Worm (Caenorhabditis elegans) whole organism, L4 larva: ENCODE results near the gene mlc-4.

Experiments
- F26F4.8 ChIP-seq: fragments of 200-800 bp; sonication (Bioruptor generic); conservative IDR thresholded peaks from 2 replicates; pipeline ENCODE4 v1.3.6; 2022; ENCODE audit warnings: missing genetic modification characterization, missing compliant biosample characterization
- F49E8.2 ChIP-seq: sonication (generic microtip); optimal IDR thresholded peaks from 2 replicates; lab custom pipeline; 2016; ENCODE audit warnings: missing compliant biosample characterization, mild to moderate bottlenecking, missing genetic modification characterization, borderline replicate concordance
- R02D3.7 ChIP-seq: fragments of 150-350 bp; sonication (generic microtip); optimal IDR thresholded peaks from 3 replicates; lab custom pipeline; 2014; ENCODE audit warnings: missing biosample characterization, missing genetic modification characterization
- T26A8.4 ChIP-seq: fragments of 200-800 bp; sonication (Bioruptor generic); IDR thresholded peaks from 2 replicates; pipeline ENCODE4 v1.3.6; 2022; ENCODE audit warnings: missing genetic modification characterization, missing compliant biosample characterization
- Y75B8A.6 ChIP-seq: fragments of 200-800 bp; sonication (Bioruptor generic); IDR thresholded peaks from 2 replicates; pipeline ENCODE4 v1.3.6; 2022; ENCODE audit warnings: missing genetic modification reagents, missing genetic modification characterization, missing compliant biosample characterization
- aha-1 ChIP-seq: fragments of 150-350 bp; peaks from one replicate; lab custom pipeline; 2014; ENCODE audit warnings: missing biosample characterization, missing genetic modification characterization
- aly-2 ChIP-seq: sonication (generic microtip); optimal IDR thresholded peaks from 2 replicates; lab custom pipeline; 2018; ENCODE audit warnings: missing biosample characterization, missing genetic modification characterization
- ama-1 ChIP-seq: fragments of 150-350 bp; optimal IDR thresholded peaks from 2 replicates; lab custom pipeline; 2014; ENCODE audit warnings: inconsistent platforms, mixed read lengths
- ceh-20 ChIP-seq: fragments of 200-800 bp; sonication (Bioruptor generic); IDR thresholded peaks from 2 replicates; pipeline ENCODE4 v1.3.6; 2022; ENCODE audit warnings: missing genetic modification reagents, missing genetic modification characterization, missing compliant biosample characterization
- ces-1 ChIP-seq: fragments of 150-350 bp; sonication (generic microtip); optimal IDR thresholded peaks from 4 replicates; lab custom pipeline; 2014; ENCODE audit warnings: missing biosample characterization, missing genetic modification reagents, missing genetic modification characterization
- ctbp-1 ChIP-seq: fragments of 200-800 bp; sonication (Bioruptor generic); IDR thresholded peaks from 2 replicates; pipeline ENCODE4 v1.3.6; 2022; ENCODE audit warnings: missing genetic modification reagents, missing genetic modification characterization, missing compliant biosample characterization
- dmd-6 ChIP-seq: fragments of 200-800 bp; sonication (Bioruptor generic); IDR thresholded peaks from 2 replicates; pipeline ENCODE4 v1.3.6; 2022; ENCODE audit warnings: missing genetic modification reagents, missing genetic modification characterization, missing compliant biosample characterization
- dpl-1 ChIP-seq: fragments of 150-350 bp; optimal IDR thresholded peaks from 2 replicates; lab custom pipeline; 2014; ENCODE audit warnings: missing biosample characterization, missing genetic modification reagents, missing genetic modification characterization
- dve-1 ChIP-seq: sonication (generic microtip); optimal IDR thresholded peaks from 2 replicates; lab custom pipeline; 2017; ENCODE audit warnings: antibody characterized with exemption, mild to moderate bottlenecking, missing genetic modification characterization, missing compliant biosample characterization; ENCODE audit not compliant: insufficient read depth
- fkh-10 ChIP-seq: fragments of 150-350 bp; optimal IDR thresholded peaks from 2 replicates; lab custom pipeline; 2014; ENCODE audit warnings: missing biosample characterization, missing genetic modification reagents, missing genetic modification characterization
- hlh-11 ChIP-seq: fragments of 200-800 bp; sonication (Bioruptor generic); optimal IDR thresholded peaks from 2 replicates; lab custom pipeline; 2018; ENCODE audit warnings: mild to moderate bottlenecking, missing genetic modification characterization, missing compliant biosample characterization
- hlh-30 ChIP-seq: sonication (generic microtip); optimal IDR thresholded peaks from 2 replicates; lab custom pipeline; 2017; ENCODE audit warnings: antibody characterized with exemption, mild to moderate bottlenecking, missing genetic modification characterization, missing compliant biosample characterization; ENCODE audit not compliant: insufficient read depth
- lin-13 ChIP-seq: fragments of 150-350 bp; optimal IDR thresholded peaks from 2 replicates; lab custom pipeline; 2014; ENCODE audit warnings: missing biosample characterization, missing genetic modification reagents, missing genetic modification characterization
- lin-38 ChIP-seq: fragments of 200-800 bp; sonication (Bioruptor generic); IDR thresholded peaks from 2 replicates; pipeline ENCODE4 v1.3.6; 2022; ENCODE audit warnings: missing genetic modification reagents, missing genetic modification characterization, missing compliant biosample characterization
- lin-39 ChIP-seq: fragments of 150-350 bp; optimal IDR thresholded peaks from 2 replicates; lab custom pipeline; 2014; ENCODE audit warnings: missing biosample characterization, missing genetic modification reagents, missing genetic modification characterization
- lsy-2 ChIP-seq, 2 experiments: fragments of 150-350 bp in 1 of 2; sonication (generic microtip) in 1 of 2; optimal IDR thresholded peaks; 2 replicates each; lab custom pipeline; 2014 to 2017; ENCODE audit warnings: missing biosample characterization in 2 of 2, missing genetic modification characterization in 2 of 2
- madf-9 ChIP-seq: fragments of 200-800 bp; sonication (Bioruptor generic); conservative IDR thresholded peaks from 2 replicates; pipeline ENCODE4 v1.3.6; 2022; ENCODE audit warnings: missing genetic modification reagents, missing genetic modification characterization, missing compliant biosample characterization
- mdl-1 ChIP-seq, 2 experiments: fragments of 150-350 bp in 1 of 2; sonication (generic microtip) in 1 of 2; optimal IDR thresholded peaks; 2 replicates each; lab custom pipeline; 2014 to 2017; ENCODE audit warnings: missing biosample characterization in 2 of 2, missing genetic modification characterization in 2 of 2
- mep-1 ChIP-seq: fragments of 150-350 bp; sonication (generic microtip); optimal IDR thresholded peaks from 3 replicates; lab custom pipeline; 2014; ENCODE audit warnings: missing biosample characterization, missing genetic modification characterization
- mxl-3 ChIP-seq: fragments of 200-800 bp; sonication (Bioruptor generic); optimal IDR thresholded peaks from 2 replicates; lab custom pipeline; 2018; ENCODE audit warnings: mild to moderate bottlenecking, missing genetic modification characterization, missing compliant biosample characterization
- nhr-28 ChIP-seq: fragments of 150-350 bp; optimal IDR thresholded peaks from 2 replicates; lab custom pipeline; 2014; ENCODE audit warnings: missing biosample characterization, missing genetic modification characterization
- nhr-6 ChIP-seq: fragments of 150-350 bp; optimal IDR thresholded peaks from 2 replicates; lab custom pipeline; 2014; ENCODE audit warnings: missing biosample characterization, missing genetic modification characterization
- nhr-77 ChIP-seq: fragments of 150-350 bp; optimal IDR thresholded peaks from 2 replicates; lab custom pipeline; 2014; ENCODE audit warnings: missing biosample characterization, missing genetic modification characterization
- pha-4 ChIP-seq, 2 experiments: fragments of 150-350 bp in 1 of 2; fragments of 200-800 bp in 1 of 2; sonication (Bioruptor generic) in 1 of 2; IDR thresholded peaks in 1 of 2; optimal IDR thresholded peaks in 1 of 2; 2 replicates each; pipeline versions ENCODE4 v1.3.6 to Lab custom; 2014 to 2022; ENCODE audit warnings: missing genetic modification characterization in 2 of 2, missing genetic modification reagents in 2 of 2, missing biosample characterization in 1 of 2, missing compliant biosample characterization in 1 of 2
- php-3 ChIP-seq: fragments of 200-800 bp; sonication (Bioruptor generic); IDR thresholded peaks from 2 replicates; pipeline ENCODE4 v1.3.6; 2022; ENCODE audit warnings: missing genetic modification reagents, missing genetic modification characterization, missing compliant biosample characterization
- rbr-2 ChIP-seq: sonication (generic microtip); optimal IDR thresholded peaks from 2 replicates; lab custom pipeline; 2016; ENCODE audit warnings: missing genotype, missing genetic modification characterization, missing compliant biosample characterization
- sdz-12 ChIP-seq: fragments of 200-800 bp; sonication (Bioruptor generic); optimal IDR thresholded peaks from 2 replicates; lab custom pipeline; 2018; ENCODE audit warnings: mild to moderate bottlenecking, missing genetic modification characterization, missing compliant biosample characterization
- snpc-4 ChIP-seq: fragments of 150-350 bp; optimal IDR thresholded peaks from 2 replicates; lab custom pipeline; 2014; ENCODE audit warnings: missing biosample characterization, missing genetic modification characterization
- tag-97 ChIP-seq: fragments of 200-800 bp; sonication (Bioruptor generic); IDR thresholded peaks from 2 replicates; pipeline ENCODE4 v1.3.6; 2022; ENCODE audit warnings: missing genetic modification characterization, missing compliant biosample characterization
- tra-1 ChIP-seq: fragments of 200-800 bp; sonication (Bioruptor generic); IDR thresholded peaks from 2 replicates; pipeline ENCODE4 v1.3.6; 2022; ENCODE audit warnings: missing genetic modification reagents, missing genetic modification characterization, missing compliant biosample characterization
- unc-130 ChIP-seq: sonication (generic microtip); optimal IDR thresholded peaks from 2 replicates; lab custom pipeline; 2016; ENCODE audit warnings: missing genetic modification reagents, missing genetic modification characterization, missing compliant biosample characterization
- unc-39 ChIP-seq: sonication (generic microtip); optimal IDR thresholded peaks from 2 replicates; lab custom pipeline; 2017; ENCODE audit warnings: missing biosample characterization, missing genetic modification characterization
- vab-7 ChIP-seq: fragments of 200-800 bp; sonication (Bioruptor generic); IDR thresholded peaks from 2 replicates; pipeline ENCODE4 v1.3.6; 2022; ENCODE audit warnings: missing genetic modification reagents, missing genetic modification characterization, missing compliant biosample characterization
- zfp-2 ChIP-seq: sonication (generic microtip); optimal IDR thresholded peaks from 2 replicates; lab custom pipeline; 2016; ENCODE audit warnings: mild to moderate bottlenecking, missing genetic modification characterization, missing compliant biosample characterization

mlc-4 gene

DNA sequence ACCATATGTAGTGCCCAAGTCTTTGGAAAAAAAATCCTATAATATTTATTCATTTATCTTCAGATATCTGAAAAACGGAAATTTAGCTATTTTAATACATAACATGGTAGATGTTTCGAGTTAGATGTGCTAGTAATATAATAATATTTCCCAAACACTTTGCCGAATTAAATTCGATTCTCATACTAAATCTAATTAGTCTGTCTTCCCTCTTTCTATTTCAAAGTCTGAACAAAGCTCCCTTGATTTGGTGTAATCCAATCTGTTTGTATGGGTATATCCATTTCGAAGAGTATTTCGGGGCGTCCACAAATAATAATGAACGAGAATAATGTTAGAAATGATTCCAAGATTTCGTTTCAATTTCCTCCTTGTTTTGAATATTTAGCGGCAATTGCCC, 20.8 kb upstream of the mlc-4 start:
- peak; percentile 19 for TF ChIP-seq ces-1 (GFP tag; lab: Kevin White, UChicago)
- no peak for TF ChIP-seq aly-2 (tag; lab: Kevin White, UChicago)

DNA sequence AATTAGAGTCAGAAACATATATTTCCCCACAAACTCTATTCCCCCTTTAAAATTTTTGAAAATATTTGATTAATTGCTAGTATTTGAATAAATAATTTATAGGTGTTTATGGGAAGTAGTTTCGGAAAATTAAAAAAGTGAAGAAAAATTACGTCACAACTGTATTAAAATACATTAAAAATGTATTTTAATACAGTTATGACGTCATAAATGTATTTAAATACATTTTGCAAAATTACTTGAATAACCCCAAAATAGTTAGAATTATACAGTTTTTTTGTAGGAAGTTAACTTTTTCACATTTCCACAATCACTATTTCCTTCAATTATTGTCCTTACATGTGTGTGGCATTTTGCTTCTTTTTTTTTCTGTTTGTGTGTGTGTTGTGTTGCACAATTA, 19.9 kb upstream of the mlc-4 start:
- TF ChIP-seq tra-1 (GFP tag; lab: Robert Waterston, UW), result no peak
- peak; percentile 82 for TF ChIP-seq aha-1

DNA sequence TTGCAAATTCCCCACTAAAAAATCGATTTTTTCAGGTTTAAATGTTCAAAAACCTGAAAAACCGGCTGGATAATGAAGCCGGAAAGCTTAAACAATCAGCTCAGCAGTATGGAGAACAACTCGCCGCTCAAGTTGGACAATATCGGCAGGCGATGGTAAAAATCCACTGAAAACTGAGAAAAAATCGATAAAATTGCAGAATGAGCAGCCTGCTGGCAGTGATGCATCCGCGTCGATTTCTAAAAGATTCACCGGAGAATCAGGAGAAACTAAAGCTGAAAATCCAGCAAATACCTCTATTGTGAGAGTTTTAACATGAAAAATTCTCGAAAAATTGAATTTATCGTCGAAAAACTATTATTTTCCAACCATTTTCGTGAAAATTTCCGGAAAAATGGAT, 11.9 kb upstream of the mlc-4 start, which contains the start of gene golg-4:
golg-4 (plus strand) TSS at position 34 of the 400 bp plus-strand sequence.
- no peak for TF ChIP-seq vab-7 (GFP tag; lab: Robert Waterston, UW)
- TF ChIP-seq ama-1, result peak; percentile 35
- TF ChIP-seq T26A8.4 (GFP tag; lab: Robert Waterston, UW), result peak; percentile 29; the same call in 1 of the 2 replicates
- 0 out of 2 replicates have a peak, but pooled peaks have one; percentile 12 for TF ChIP-seq php-3 (GFP tag; lab: Robert Waterston, UW)
- no peak for TF ChIP-seq R02D3.7 (tag; lab: Kevin White, UChicago)
- TF ChIP-seq, all 104 proteins: peak for 3

DNA sequence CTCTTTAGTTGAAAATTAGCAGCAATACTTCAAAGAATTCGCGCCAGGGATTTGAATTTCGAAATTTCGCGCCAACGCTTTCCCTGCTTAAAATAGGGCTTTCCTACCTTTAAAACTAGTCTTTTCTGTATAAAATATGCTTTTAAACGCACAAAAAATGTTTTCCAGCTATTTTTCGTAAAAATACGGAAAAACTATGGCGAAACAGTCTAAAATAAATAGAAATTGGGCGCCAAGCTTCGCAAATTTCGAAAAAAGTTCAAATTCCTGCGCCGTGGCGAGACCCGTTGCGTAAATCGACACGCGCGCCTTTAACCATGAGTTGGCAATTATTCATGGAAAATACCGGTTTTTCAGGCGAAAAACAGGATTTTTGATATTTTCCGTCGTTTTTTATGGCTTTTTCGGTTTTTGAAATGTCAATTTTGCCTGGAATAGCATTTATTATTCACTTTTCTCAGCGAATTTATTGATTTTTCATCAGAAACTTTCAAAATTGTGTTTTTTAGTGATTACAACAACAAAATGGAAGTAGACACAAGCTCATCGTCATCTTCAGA, 10.8 kb upstream of the mlc-4 start, which contains the start of the genes npp-9 and F59A2.5:
npp-9 (minus strand) TSS at position 126 of the 560 bp plus-strand sequence.
F59A2.5 (plus strand) TSS at position 510 of the 560 bp plus-strand sequence.
- TF ChIP-seq php-3 (GFP tag; lab: Robert Waterston, UW) (no peak), dve-1 (tag; lab: Kevin White, UChicago) (peak; percentile 19), hlh-30 (tag; lab: Kevin White, UChicago) (peak; percentile 70), rbr-2 (tag; lab: Kevin White, UChicago) (peak; percentile 0), aha-1 (peak; percentile 86), lin-38 (peak; percentile 52), ces-1 (GFP tag; lab: Kevin White, UChicago) (no peak), Y75B8A.6 (GFP tag; lab: Robert Waterston, UW) (no peak), madf-9 (GFP tag; lab: Robert Waterston, UW) (no peak), mdl-1 (tag; optimal IDR thresholded peaks at IDR 0.05; lab: Kevin White, UChicago) (peak in 1 of 2 experiments; percentile 42), fkh-10 (GFP tag; lab: Kevin White, UChicago) (no peak), zfp-2 (tag; lab: Kevin White, UChicago) (no peak), F49E8.2 (peak; percentile 30), ceh-20 (GFP tag; lab: Robert Waterston, UW) (no peak), hlh-11 (peak; percentile 21), nhr-6 (peak; percentile 3), lsy-2 (tag; optimal IDR thresholded peaks at IDR 0.05; lab: Kevin White, UChicago) (peak in 1 of 2 experiments; percentile 76), nhr-77 (tag; lab: Kevin White, UChicago) (peak; percentile 57), dpl-1 (GFP tag; lab: Kevin White, UChicago) (peak; percentile 73), mep-1 (peak; percentile 36), unc-130 (peak; percentile 46), ctbp-1 (GFP tag; lab: Robert Waterston, UW) (no peak), tag-97 (GFP tag; lab: Robert Waterston, UW) (no peak), R02D3.7 (tag; lab: Kevin White, UChicago) (peak; percentile 86), lin-39 (tag; lab: Kevin White, UChicago) (no peak), sdz-12 (no peak)

DNA sequence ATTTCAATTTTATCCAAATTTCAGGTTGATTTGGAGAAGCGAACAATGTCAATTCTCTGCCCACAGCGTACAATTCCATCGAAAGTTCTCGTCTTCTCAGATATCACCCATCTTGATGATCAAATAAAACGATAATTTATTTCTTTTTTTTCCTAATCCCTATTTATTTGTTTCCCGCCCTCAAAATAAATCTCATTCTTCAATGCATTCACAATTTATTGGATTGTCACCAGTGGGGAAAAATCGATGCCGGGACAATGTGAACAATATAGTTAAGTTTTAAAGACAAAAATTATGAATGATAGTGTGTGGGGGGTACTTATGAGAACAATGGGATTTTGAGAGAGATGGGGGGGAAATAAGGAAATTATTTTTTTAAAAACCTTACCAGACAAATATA, 6.9 kb upstream of the mlc-4 start:
- no peak for TF ChIP-seq mxl-3
- no peak for TF ChIP-seq F26F4.8 (GFP tag; lab: Robert Waterston, UW)
- no peak for TF ChIP-seq dmd-6 (GFP tag; lab: Robert Waterston, UW)
- no peak for TF ChIP-seq lin-39 (tag; lab: Kevin White, UChicago)
- TF ChIP-seq unc-39 (tag; lab: Kevin White, UChicago), result no peak
- no peak for TF ChIP-seq snpc-4 (tag; lab: Kevin White, UChicago)
- TF ChIP-seq nhr-28, result no peak
- TF ChIP-seq pha-4 (GFP tag; IDR thresholded peaks at IDR 0.05; lab: Robert Waterston, UW), result no peak
- TF ChIP-seq pha-4 (tag; optimal IDR thresholded peaks at IDR 0.05; lab: Kevin White, UChicago), result no peak
- TF ChIP-seq lin-13 (GFP tag; lab: Kevin White, UChicago), result no peak
- peak; percentile 32 for TF ChIP-seq F49E8.2
- peak; percentile 42; the same call in 1 of the 2 replicates for TF ChIP-seq lin-38
- TF ChIP-seq ceh-20 (GFP tag; lab: Robert Waterston, UW), result no peak
- TF ChIP-seq, all 104 proteins: peak for 2
